Worm (Caenorhabditis elegans) whole organism, mixed stage, embryonic: Measurements from ENCODE around the gene C26B9.2.

Source experiments
- lsy-2 ChIP-seq: fragments of 150-350 bp; optimal IDR thresholded peaks from 2 replicates; lab custom pipeline; 2014; ENCODE audit warnings: missing biosample characterization, missing genetic modification characterization
- nhr-12 ChIP-seq: fragments of 150-350 bp; optimal IDR thresholded peaks from 2 replicates; lab custom pipeline; 2014; ENCODE audit warnings: missing biosample characterization, missing genetic modification characterization
- nhr-2 ChIP-seq: fragments of 150-350 bp; optimal IDR thresholded peaks from 2 replicates; lab custom pipeline; 2014; ENCODE audit warnings: missing biosample characterization, missing genetic modification characterization
- nhr-28 ChIP-seq: fragments of 150-350 bp; optimal IDR thresholded peaks from 2 replicates; lab custom pipeline; 2014; ENCODE audit warnings: missing biosample characterization, missing genetic modification characterization
- nhr-76 ChIP-seq: sonication (generic microtip); optimal IDR thresholded peaks from 2 replicates; lab custom pipeline; 2017; ENCODE audit warnings: missing biosample characterization, missing genetic modification characterization
- pha-4 ChIP-seq: fragments of 150-350 bp; optimal IDR thresholded peaks from 2 replicates; lab custom pipeline; 2018; ENCODE audit warnings: missing biosample characterization, missing genetic modification reagents, missing genetic modification characterization
- snpc-4 ChIP-seq: fragments of 150-350 bp; optimal IDR thresholded peaks from 2 replicates; lab custom pipeline; 2014; ENCODE audit warnings: missing biosample characterization, missing genetic modification characterization
- unc-39 ChIP-seq: fragments of 150-350 bp; optimal IDR thresholded peaks from 2 replicates; lab custom pipeline; 2014; ENCODE audit warnings: missing biosample characterization, missing genetic modification characterization
- unc-62 ChIP-seq: fragments of 150-350 bp; optimal IDR thresholded peaks from 2 replicates; lab custom pipeline; 2014; ENCODE audit warnings: missing biosample characterization, missing genetic modification reagents, missing genetic modification characterization
- ztf-11 ChIP-seq: fragments of 150-350 bp; optimal IDR thresholded peaks from 2 replicates; lab custom pipeline; 2014; ENCODE audit warnings: missing biosample characterization, missing genetic modification characterization

DNA sequence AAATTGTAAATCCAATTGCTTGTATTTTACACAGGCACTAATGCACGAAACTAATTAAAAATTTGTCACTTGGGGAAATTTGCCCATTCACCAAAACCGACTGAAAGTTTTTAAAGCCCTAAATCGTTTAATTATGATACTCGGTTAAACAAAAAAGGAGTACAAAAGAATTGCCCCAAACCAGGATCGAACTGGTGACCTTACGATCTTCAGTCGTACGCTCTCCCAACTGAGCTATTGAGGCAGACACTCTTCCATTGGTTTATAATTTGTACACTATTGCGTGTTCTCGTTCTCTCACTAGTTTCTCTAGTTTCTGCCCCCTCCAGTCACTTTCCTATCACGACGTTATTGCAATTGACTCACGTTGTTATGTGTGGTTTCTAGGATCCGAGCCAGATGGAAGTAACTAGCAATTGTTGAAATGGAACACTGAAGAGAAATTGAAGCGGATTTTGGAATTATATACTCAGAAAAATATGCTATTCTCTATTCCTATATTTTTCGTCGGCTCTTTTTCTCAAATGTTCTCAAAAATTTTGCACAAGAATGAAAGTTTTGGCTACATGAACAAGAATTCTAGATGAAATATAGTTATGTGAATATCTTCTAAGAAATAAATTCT, 20.7 kb upstream of the C26B9.2 start:
- TF ChIP-seq nhr-28 (tag; lab: Kevin White, UChicago) (no peak), unc-39 (tag; lab: Kevin White, UChicago) (no peak), pha-4 (tag; lab: Kevin White, UChicago) (peak; percentile 15), unc-62 (GFP tag; lab: Kevin White, UChicago) (peak; percentile 30), snpc-4 (tag; lab: Kevin White, UChicago) (no peak), nhr-12 (no peak), nhr-76 (tag; lab: Kevin White, UChicago) (no peak), ztf-11 (tag; lab: Kevin White, UChicago) (no peak), nhr-2 (tag; lab: Kevin White, UChicago) (no peak), lsy-2 (tag; lab: Kevin White, UChicago) (no peak)
